Fruit fly (Drosophila melanogaster) whole organism, embryonic: ENCODE measurements around the gene CG31636.

Experiments used
- Antp ChIP-seq: fragments of 200-800 bp; sonication (Bioruptor generic); optimal IDR thresholded peaks from 3 replicates; lab custom pipeline; 2016; ENCODE audit warnings: missing biosample characterization, missing genetic modification characterization
- Atf6 ChIP-seq: fragments of 200-800 bp; sonication (Bioruptor generic); IDR thresholded peaks from 2 replicates; pipeline ENCODE4 v1.3.6; 2022; ENCODE audit warnings: missing biosample characterization, missing genetic modification characterization
- BEAF-32 ChIP-seq: fragments of 200-800 bp; sonication (Bioruptor generic); optimal IDR thresholded peaks from 3 replicates; lab custom pipeline; 2017; ENCODE audit warnings: missing biosample characterization, missing genetic modification characterization, mild to moderate bottlenecking, moderate library complexity, missing genetic modification reagents
- BtbVII ChIP-seq: fragments of 200-800 bp; sonication (Bioruptor generic); optimal IDR thresholded peaks from 3 replicates; lab custom pipeline; 2017; ENCODE audit warnings: missing biosample characterization, mild to moderate bottlenecking, missing genetic modification characterization
- C15 ChIP-seq: fragments of 200-800 bp; sonication (Bioruptor generic); IDR thresholded peaks from 3 replicates; pipeline ENCODE4 v1.3.6; 2022; ENCODE audit warnings: missing biosample characterization, missing genetic modification characterization
- CG12659 ChIP-seq: fragments of 200-800 bp; sonication (Bioruptor generic); optimal IDR thresholded peaks from 3 replicates; lab custom pipeline; 2017; ENCODE audit warnings: mild to moderate bottlenecking, missing biosample characterization, missing genetic modification reagents, missing genetic modification characterization
- CG14860 ChIP-seq: fragments of 200-800 bp; sonication (Bioruptor generic); IDR thresholded peaks from 3 replicates; pipeline ENCODE4 v1.3.6; 2022; ENCODE audit warnings: missing biosample characterization, missing genetic modification characterization; ENCODE audit not compliant: partially characterized antibody
- CG17385 ChIP-seq: fragments of 200-800 bp; sonication (Bioruptor generic); optimal IDR thresholded peaks from 3 replicates; lab custom pipeline; 2018; ENCODE audit warnings: missing biosample characterization, mild to moderate bottlenecking, missing genetic modification characterization
- CG18262 ChIP-seq: fragments of 200-800 bp; optimal IDR thresholded peaks from 3 replicates; lab custom pipeline; 2019; ENCODE audit warnings: missing biosample characterization, mild to moderate bottlenecking, missing genetic modification characterization, moderate library complexity
- CG34376 ChIP-seq: fragments of 200-800 bp; sonication (Bioruptor generic); optimal IDR thresholded peaks from 2 replicates; lab custom pipeline; 2018; ENCODE audit warnings: missing biosample characterization, mild to moderate bottlenecking, missing genetic modification characterization
- CG4282 ChIP-seq: fragments of 200-800 bp; sonication (Bioruptor generic); optimal IDR thresholded peaks from 2 replicates; lab custom pipeline; 2016; ENCODE audit warnings: missing biosample characterization, missing genetic modification characterization
- CG6175 ChIP-seq: fragments of 200-800 bp; sonication (Bioruptor generic); IDR thresholded peaks from 3 replicates; pipeline ENCODE4 v1.3.6; 2022; ENCODE audit warnings: missing biosample characterization, missing genetic modification characterization
- CG6683 ChIP-seq: fragments of 200-800 bp; sonication (Bioruptor generic); optimal IDR thresholded peaks from 2 replicates; lab custom pipeline; 2017; ENCODE audit warnings: missing biosample characterization, mild to moderate bottlenecking, missing genetic modification characterization, missing genetic modification reagents
- CG6791 ChIP-seq: fragments of 200-800 bp; sonication (Bioruptor generic); IDR thresholded peaks from 3 replicates; pipeline ENCODE4 v1.3.6; 2022; ENCODE audit warnings: missing biosample characterization, missing genetic modification characterization; ENCODE audit not compliant: partially characterized antibody
- CG9437 ChIP-seq: fragments of 200-800 bp; sonication (Bioruptor generic); optimal IDR thresholded peaks from 2 replicates; lab custom pipeline; 2018; ENCODE audit warnings: missing biosample characterization, mild to moderate bottlenecking, missing genetic modification characterization
- CHES-1-like ChIP-seq: fragments of 200-800 bp; sonication (Bioruptor generic); optimal IDR thresholded peaks from 2 replicates; lab custom pipeline; 2016; ENCODE audit warnings: missing biosample characterization, missing genetic modification characterization
- CkIIα-i1 ChIP-seq: fragments of 200-800 bp; sonication (Bioruptor generic); IDR thresholded peaks from 2 replicates; pipeline ENCODE4 v1.3.6; 2022; ENCODE audit warnings: missing biosample characterization, missing genetic modification characterization
- Dek ChIP-seq: fragments of 200-800 bp; sonication (Bioruptor generic); optimal IDR thresholded peaks from 3 replicates; lab custom pipeline; 2019; ENCODE audit warnings: missing biosample characterization, mild to moderate bottlenecking, missing genetic modification characterization, moderate library complexity
- Dfd ChIP-seq, 2 experiments: fragments of >200 bp; optimal IDR thresholded peaks; 2 replicates each; lab custom pipeline; 2017; ENCODE audit warnings: missing biosample characterization in 2 of 2, missing genetic modification characterization in 2 of 2
- Dip2 ChIP-seq: fragments of 200-800 bp; sonication (Bioruptor generic); IDR thresholded peaks from 2 replicates; pipeline ENCODE4 v1.3.6; 2022; ENCODE audit warnings: missing biosample characterization, missing genetic modification characterization
- Dll ChIP-seq: fragments of 200-800 bp; sonication (Bioruptor generic); IDR thresholded peaks from 4 replicates; pipeline ENCODE4 v1.3.6; 2022; ENCODE audit warnings: missing biosample characterization, missing genetic modification characterization; ENCODE audit not compliant: partially characterized antibody
- Eip74EF ChIP-seq, 2 experiments: fragments of 200-800 bp in 1 of 2; fragments of >200 bp in 1 of 2; sonication (Bioruptor generic) in 1 of 2; optimal IDR thresholded peaks; 2 replicates each; lab custom pipeline; 2017 to 2019; ENCODE audit warnings: missing biosample characterization in 2 of 2, missing genetic modification characterization in 2 of 2, mild to moderate bottlenecking in 1 of 2, moderate library complexity in 1 of 2
- Ets97D ChIP-seq: fragments of 200-800 bp; sonication (Bioruptor generic); optimal IDR thresholded peaks from 3 replicates; lab custom pipeline; 2016; ENCODE audit warnings: missing biosample characterization, missing genetic modification characterization
- Hand ChIP-seq: fragments of 200-800 bp; sonication (Bioruptor generic); optimal IDR thresholded peaks from 2 replicates; lab custom pipeline; 2017; ENCODE audit warnings: mild to moderate bottlenecking, missing biosample characterization, missing genetic modification reagents, missing genetic modification characterization
- HmgD ChIP-seq: fragments of 200-800 bp; sonication (Bioruptor generic); optimal IDR thresholded peaks from 3 replicates; lab custom pipeline; 2016; ENCODE audit warnings: missing biosample characterization, missing genetic modification characterization
- Lhr ChIP-seq: fragments of 200-800 bp; sonication (Bioruptor generic); optimal IDR thresholded peaks from 3 replicates; lab custom pipeline; 2017; ENCODE audit warnings: mild to moderate bottlenecking, missing biosample characterization, missing genetic modification reagents, missing genetic modification characterization
- NC2α ChIP-seq: fragments of 200-800 bp; sonication (Bioruptor generic); optimal IDR thresholded peaks from 2 replicates; lab custom pipeline; 2016; ENCODE audit warnings: missing biosample characterization, missing genetic modification characterization
- Pdp1 ChIP-seq, 2 experiments: fragments of 200-800 bp; sonication (Bioruptor generic); optimal IDR thresholded peaks; 3 replicates each; lab custom pipeline; 2016; ENCODE audit warnings: missing biosample characterization in 2 of 2, missing genetic modification characterization in 2 of 2, mild to moderate bottlenecking in 1 of 2, moderate library complexity in 1 of 2
- Ravus ChIP-seq: fragments of 200-800 bp; sonication (Bioruptor generic); IDR thresholded peaks from 2 replicates; pipeline ENCODE4 v1.3.6; 2022; ENCODE audit warnings: missing biosample characterization, missing genetic modification characterization
- Scr ChIP-seq: fragments of 200-800 bp; sonication (Bioruptor generic); IDR thresholded peaks from 2 replicates; pipeline ENCODE4 v1.3.6; 2022; ENCODE audit warnings: missing biosample characterization, missing genetic modification characterization; ENCODE audit not compliant: partially characterized antibody
- Tbp ChIP-seq: fragments of >200 bp; optimal IDR thresholded peaks from 2 replicates; lab custom pipeline; 2018; ENCODE audit warnings: missing biosample characterization, missing genetic modification characterization
- Vsx1 ChIP-seq: fragments of 200-800 bp; sonication (Bioruptor generic); optimal IDR thresholded peaks from 2 replicates; lab custom pipeline; 2017; ENCODE audit warnings: missing biosample characterization, mild to moderate bottlenecking, missing genetic modification characterization, missing genetic modification reagents
- br ChIP-seq: fragments of >200 bp; optimal IDR thresholded peaks from 2 replicates; lab custom pipeline; 2017
- chif ChIP-seq, 2 experiments: fragments of 200-800 bp; sonication (Bioruptor generic); optimal IDR thresholded peaks; 3 replicates each; lab custom pipeline; 2016; ENCODE audit warnings: missing biosample characterization in 2 of 2, missing genetic modification characterization in 2 of 2
- esg ChIP-seq: fragments of 200-800 bp; sonication (Bioruptor generic); conservative IDR thresholded peaks from 2 replicates; pipeline ENCODE4 v1.3.6; 2022; ENCODE audit warnings: missing biosample characterization, missing genetic modification characterization
- hkb ChIP-seq, 2 experiments: fragments of 200-800 bp in 1 of 2; fragments of >200 bp in 1 of 2; sonication (Bioruptor generic) in 1 of 2; IDR thresholded peaks in 1 of 2; optimal IDR thresholded peaks in 1 of 2; 2 replicates each; pipeline versions ENCODE4 v1.3.6 to Lab custom; 2017 to 2022; ENCODE audit warnings: missing biosample characterization in 1 of 2, missing genetic modification characterization in 1 of 2
- insv ChIP-seq, 2 experiments: fragments of 200-800 bp; sonication (Bioruptor generic); optimal IDR thresholded peaks; 3 replicates each; lab custom pipeline; 2016 to 2018; ENCODE audit warnings: missing biosample characterization in 2 of 2, missing genetic modification characterization in 2 of 2
- jing ChIP-seq: fragments of 200-800 bp; sonication (Bioruptor generic); optimal IDR thresholded peaks from 2 replicates; lab custom pipeline; 2018; ENCODE audit warnings: missing biosample characterization, mild to moderate bottlenecking, missing genetic modification characterization
- jumu ChIP-seq: fragments of 200-800 bp; sonication (Bioruptor generic); optimal IDR thresholded peaks from 3 replicates; lab custom pipeline; 2016; ENCODE audit warnings: missing biosample characterization, missing genetic modification characterization
- kah ChIP-seq: fragments of 200-800 bp; sonication (Bioruptor generic); optimal IDR thresholded peaks from 2 replicates; lab custom pipeline; 2018; ENCODE audit warnings: missing biosample characterization, mild to moderate bottlenecking, missing genetic modification characterization
- mld ChIP-seq: fragments of 200-800 bp; sonication (Bioruptor generic); IDR thresholded peaks from 3 replicates; pipeline ENCODE4 v1.3.6; 2022; ENCODE audit warnings: missing biosample characterization, missing genetic modification characterization; ENCODE audit not compliant: partially characterized antibody
- nmo ChIP-seq: fragments of 200-800 bp; sonication (Bioruptor generic); optimal IDR thresholded peaks from 2 replicates; lab custom pipeline; 2018; ENCODE audit warnings: missing biosample characterization, mild to moderate bottlenecking, missing genetic modification characterization, moderate library complexity
- repo ChIP-seq: fragments of 200-800 bp; sonication (Bioruptor generic); optimal IDR thresholded peaks from 2 replicates; lab custom pipeline; 2016; ENCODE audit warnings: missing biosample characterization, missing genetic modification characterization
- ro ChIP-seq: fragments of 200-800 bp; sonication (Bioruptor generic); IDR thresholded peaks from 2 replicates; pipeline ENCODE4 v1.3.6; 2022; ENCODE audit warnings: missing biosample characterization, missing genetic modification characterization
- run ChIP-seq: fragments of 200-800 bp; sonication (Bioruptor generic); optimal IDR thresholded peaks from 3 replicates; lab custom pipeline; 2018; ENCODE audit warnings: missing biosample characterization, mild to moderate bottlenecking, missing genetic modification characterization
- sim ChIP-seq: fragments of 200-800 bp; sonication (Bioruptor generic); IDR thresholded peaks from 2 replicates; pipeline ENCODE4 v1.3.6; 2022; ENCODE audit warnings: missing biosample characterization, missing genetic modification characterization
- ssp ChIP-seq: fragments of 200-800 bp; sonication (Bioruptor generic); IDR thresholded peaks from 2 replicates; pipeline ENCODE4 v1.3.6; 2022; ENCODE audit warnings: missing biosample characterization, missing genetic modification characterization
- twi ChIP-seq: fragments of 200-800 bp; optimal IDR thresholded peaks from 2 replicates; lab custom pipeline; 2019; ENCODE audit warnings: missing biosample characterization, mild to moderate bottlenecking, missing genetic modification characterization, moderate library complexity
- vvl ChIP-seq: fragments of 200-800 bp; sonication (Bioruptor generic); IDR thresholded peaks from 2 replicates; pipeline ENCODE4 v1.3.6; 2022; ENCODE audit warnings: missing biosample characterization, missing genetic modification characterization

The CG31636 gene

dm6 chr2L:6649085-6649754 is 8.7 kb downstream of the CG31636 start, which contains the start of the genes CG31635 and Tango1 (continued):
- TF ChIP-seq Pdp1 (GFP tag; optimal IDR thresholded peaks at IDR 0.05; lab: Kevin White, UChicago) (peak; percentile 35 to 37), vvl (GFP tag; lab: Robert Waterston, UW) (peak; percentile 62), CG4282 (GFP tag; lab: Kevin White, UChicago) (no peak), CG6175 (GFP tag; lab: Robert Waterston, UW) (no peak), Eip74EF (GFP tag; optimal IDR thresholded peaks at IDR 0.05; lab: Kevin White, UChicago) (no peak), br (lab: Kevin White, UChicago) (no peak), Lhr (peak; percentile 73), CG6683 (GFP tag; lab: Kevin White, UChicago) (no peak), Dek (tag; lab: Kevin White, UChicago) (no peak), kah (GFP tag; lab: Kevin White, UChicago) (no peak), CkIIα-i1 (GFP tag; lab: Robert Waterston, UW) (no peak), CG14860 (GFP tag; lab: Robert Waterston, UW) (no peak), Tbp (no peak), CHES-1-like (GFP tag; lab: Kevin White, UChicago) (peak; percentile 20), Scr (no peak), Dip2 (GFP tag; lab: Robert Waterston, UW) (no peak), CG6791 (GFP tag; lab: Robert Waterston, UW) (no peak), jing (no peak), CG17385 (GFP tag; lab: Kevin White, UChicago) (no peak), CG9437 (GFP tag; lab: Kevin White, UChicago) (no peak), C15 (GFP tag; lab: Robert Waterston, UW) (no peak), nmo (GFP tag; lab: Kevin White, UChicago) (peak; percentile 76), CG18262 (no peak), ssp (peak; percentile 95), BtbVII (GFP tag; lab: Kevin White, UChicago) (no peak), hkb (optimal IDR thresholded peaks at IDR 0.05; lab: Kevin White, UChicago) (peak; percentile 95), hkb (GFP tag; IDR thresholded peaks at IDR 0.05; lab: Robert Waterston, UW) (no peak), Antp (GFP tag; lab: Kevin White, UChicago) (peak; percentile 13), CG12659 (GFP tag; lab: Kevin White, UChicago) (peak; percentile 71), Ravus (GFP tag; lab: Robert Waterston, UW) (no peak), chif (GFP tag; optimal IDR thresholded peaks at IDR 0.05; lab: Kevin White, UChicago) (peak in 1 of 2 experiments; percentile 12), repo (no peak), NC2α (GFP tag; lab: Kevin White, UChicago) (no peak), Hand (GFP tag; lab: Kevin White, UChicago) (no peak), Ets97D (GFP tag; lab: Kevin White, UChicago) (peak; percentile 75), sim (GFP tag; lab: Robert Waterston, UW) (no peak), Dll (GFP tag; lab: Robert Waterston, UW) (0 out of 4 replicates have a peak, but pooled peaks have one; percentile 20), run (no peak), Dfd (GFP tag; optimal IDR thresholded peaks at IDR 0.05; lab: Kevin White, UChicago) (no peak), Vsx1 (GFP tag; lab: Kevin White, UChicago) (no peak), Atf6 (GFP tag; lab: Robert Waterston, UW) (0 out of 2 replicates have a peak, but pooled peaks have one; percentile 25), HmgD (GFP tag; lab: Kevin White, UChicago) (peak; percentile 28), mld (GFP tag; lab: Robert Waterston, UW) (no peak), twi (tag; lab: Kevin White, UChicago) (no peak), ro (GFP tag; lab: Robert Waterston, UW) (no peak), esg (GFP tag; lab: Robert Waterston, UW) (no peak), BEAF-32 (GFP tag; lab: Kevin White, UChicago) (peak; percentile 50), insv (GFP tag; optimal IDR thresholded peaks at IDR 0.05; lab: Kevin White, UChicago) (no peak), CG34376 (GFP tag; lab: Kevin White, UChicago) (peak; percentile 4), jumu (GFP tag; lab: Kevin White, UChicago) (peak; percentile 24)
